Worm (Caenorhabditis elegans): ENCODE results near the gene C35B1.2.
"Not testable (repeated sequence)": the region's sequence is repeated elsewhere in the genome, so short reads cannot be mapped to it uniquely, and the experiment has no call there.

DNA sequence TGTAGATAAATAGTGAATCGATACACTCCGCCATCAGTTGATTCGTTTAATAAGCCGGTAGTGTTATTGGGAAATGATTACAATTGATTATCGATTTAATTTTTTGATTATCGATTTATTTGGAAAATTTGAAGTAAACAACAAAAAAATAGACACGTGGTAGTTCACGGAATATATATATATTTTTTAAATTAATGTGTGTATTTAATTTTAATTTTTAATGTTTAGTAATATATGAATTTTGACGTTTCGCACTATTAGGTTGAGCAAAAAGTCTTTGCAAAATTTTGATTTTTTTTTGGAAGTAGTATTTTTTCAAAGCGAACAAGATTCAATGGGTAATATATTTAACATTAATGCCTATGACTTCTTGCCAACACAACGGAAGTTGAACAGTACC lies 57.0 kb downstream of the C35B1.2 start, which contains the start of gene F49F1.12:
- TF ChIP-seq W03F9.2, him-1 (tag; optimal IDR thresholded peaks at IDR 0.05): not testable (repeated sequence)

Measured in whole organism, L4/young adult.